Fruit fly (Drosophila melanogaster) whole organism: ENCODE measurements around the gene Pif1A.

Experiments
- CG8478 ChIP-seq: fragments of >200 bp; optimal IDR thresholded peaks from 2 replicates; lab custom pipeline; 2018; ENCODE audit warnings: inconsistent platforms
- Dll ChIP-seq: fragments of >200 bp; optimal IDR thresholded peaks from 2 replicates; lab custom pipeline; 2017
- EcR ChIP-seq, 2 experiments: fragments of >200 bp; optimal IDR thresholded peaks; 2 replicates each; lab custom pipeline; 2017; ENCODE audit warnings: missing biosample characterization in 2 of 2, missing genetic modification characterization in 2 of 2, missing genetic modification reagents in 2 of 2
- pan ChIP-seq: fragments of >200 bp; optimal IDR thresholded peaks from 2 replicates; lab custom pipeline; 2017
- psq ChIP-seq: fragments of >200 bp; optimal IDR thresholded peaks from 2 replicates; lab custom pipeline; 2017
- usp ChIP-seq: fragments of >200 bp; optimal IDR thresholded peaks from 2 replicates; lab custom pipeline; 2017; ENCODE audit warnings: missing biosample characterization, missing genetic modification characterization, mixed read lengths

Pif1A gene

dm6 chr3R:8810397-8811184 is 9.6 kb upstream of the Pif1A start:
- TF ChIP-seq EcR (GFP tag; optimal IDR thresholded peaks at IDR 0.05; lab: Kevin White, UChicago) (no peak), psq (no peak), Dll (lab: Kevin White, UChicago) (no peak)

dm6 chr3R:8809712-8810111 is 8.7 kb upstream of the Pif1A start:
- TF ChIP-seq Dll (lab: Kevin White, UChicago) = no peak
- TF ChIP-seq psq = no peak
- TF ChIP-seq usp (GFP tag; lab: Kevin White, UChicago) = no peak
- no peak for TF ChIP-seq pan (lab: Kevin White, UChicago)
- TF ChIP-seq CG8478 (lab: Kevin White, UChicago) = no peak
- no peak for TF ChIP-seq EcR (GFP tag; optimal IDR thresholded peaks at IDR 0.05; lab: Kevin White, UChicago)

dm6 chr3R:8808518-8808921 is 7.5 kb upstream of the Pif1A start:
- TF ChIP-seq psq (no peak), usp (GFP tag; lab: Kevin White, UChicago) (no peak), pan (lab: Kevin White, UChicago) (no peak), Dll (lab: Kevin White, UChicago) (no peak), CG8478 (lab: Kevin White, UChicago) (no peak), EcR (GFP tag; optimal IDR thresholded peaks at IDR 0.05; lab: Kevin White, UChicago) (no peak)

- TF ChIP-seq Dll (lab: Kevin White, UChicago) (no peak), CG8478 (lab: Kevin White, UChicago) (no peak), psq (no peak), usp (GFP tag; lab: Kevin White, UChicago) (no peak), pan (lab: Kevin White, UChicago) (no peak), EcR (GFP tag; optimal IDR thresholded peaks at IDR 0.05; lab: Kevin White, UChicago) (no peak)
Observed at dm6 chr3R:8807831-8808517, 7.0 kb upstream of the Pif1A start.

- no peak for TF ChIP-seq psq
- TF ChIP-seq pan (lab: Kevin White, UChicago) = no peak
- TF ChIP-seq usp (GFP tag; lab: Kevin White, UChicago) = no peak
- TF ChIP-seq CG8478 (lab: Kevin White, UChicago) = no peak
- TF ChIP-seq EcR (GFP tag; optimal IDR thresholded peaks at IDR 0.05; lab: Kevin White, UChicago) = no peak
- no peak for TF ChIP-seq Dll (lab: Kevin White, UChicago)
Observed at dm6 chr3R:8807048-8807447, 6.1 kb upstream of the Pif1A start.

dm6 chr3R:8806638-8807037 is 5.7 kb upstream of the Pif1A start:
- no peak for TF ChIP-seq psq
- no peak for TF ChIP-seq EcR (GFP tag; optimal IDR thresholded peaks at IDR 0.05; lab: Kevin White, UChicago)
- TF ChIP-seq CG8478 (lab: Kevin White, UChicago) = no peak
- TF ChIP-seq Dll (lab: Kevin White, UChicago) = no peak
- no peak for TF ChIP-seq usp (GFP tag; lab: Kevin White, UChicago)
- no peak for TF ChIP-seq pan (lab: Kevin White, UChicago)

dm6 chr3R:8806104-8806503 is 5.1 kb upstream of the Pif1A start, which contains the start of gene hng2:
TSS of gene hng2 (plus strand) at chr3R:8806322.
- no peak for TF ChIP-seq psq

- TF ChIP-seq pan (lab: Kevin White, UChicago) (no peak), EcR (GFP tag; optimal IDR thresholded peaks at IDR 0.05; lab: Kevin White, UChicago) (no peak), Dll (lab: Kevin White, UChicago) (no peak)
Observed at dm6 chr3R:8805388-8805852, 4.4 kb upstream of the Pif1A start, which contains the start of gene CG9839. TSS of gene CG9839 (minus strand) at chr3R:8805802.

dm6 chr3R:8799866-8800265 is 1.1 kb downstream of the Pif1A start:
- no peak for TF ChIP-seq CG8478 (lab: Kevin White, UChicago)
- TF ChIP-seq psq = no peak
- no peak for TF ChIP-seq EcR (GFP tag; optimal IDR thresholded peaks at IDR 0.05; lab: Kevin White, UChicago)
- TF ChIP-seq usp (GFP tag; lab: Kevin White, UChicago) = no peak
- no peak for TF ChIP-seq pan (lab: Kevin White, UChicago)
- TF ChIP-seq Dll (lab: Kevin White, UChicago) = no peak

- TF ChIP-seq EcR (GFP tag; optimal IDR thresholded peaks at IDR 0.05; lab: Kevin White, UChicago) = no peak
- TF ChIP-seq Dll (lab: Kevin White, UChicago) = no peak
- no peak for TF ChIP-seq usp (GFP tag; lab: Kevin White, UChicago)
Observed at dm6 chr3R:8798332-8798731, 2.6 kb downstream of the Pif1A start.

- TF ChIP-seq CG8478 (lab: Kevin White, UChicago) (no peak), EcR (GFP tag; optimal IDR thresholded peaks at IDR 0.05; lab: Kevin White, UChicago) (no peak), psq (no peak), pan (lab: Kevin White, UChicago) (no peak), Dll (lab: Kevin White, UChicago) (no peak), usp (GFP tag; lab: Kevin White, UChicago) (no peak)
Observed at dm6 chr3R:8794384-8794783, 6.6 kb downstream of the Pif1A start, which contains the start of gene Ir85a. TSS of gene Ir85a (plus strand) at chr3R:8794684.

dm6 chr3R:8793726-8794125 is 7.2 kb downstream of the Pif1A start:
- TF ChIP-seq CG8478 (lab: Kevin White, UChicago) (no peak), pan (lab: Kevin White, UChicago) (no peak), usp (GFP tag; lab: Kevin White, UChicago) (no peak), EcR (GFP tag; optimal IDR thresholded peaks at IDR 0.05; lab: Kevin White, UChicago) (no peak), psq (no peak), Dll (lab: Kevin White, UChicago) (no peak)
